Fruit fly (Drosophila melanogaster) whole organism, embryonic: ENCODE measurements around the gene CG8568.

ENCODE experiments used
- Antp ChIP-seq: fragments of 200-800 bp; sonication (Bioruptor generic); optimal IDR thresholded peaks from 3 replicates; lab custom pipeline; 2016; ENCODE audit warnings: missing biosample characterization, missing genetic modification characterization
- Atf-2 ChIP-seq: fragments of 200-800 bp; sonication (Bioruptor generic); optimal IDR thresholded peaks from 2 replicates; lab custom pipeline; 2016; ENCODE audit warnings: missing biosample characterization, missing genetic modification characterization
- C15 ChIP-seq: fragments of 200-800 bp; sonication (Bioruptor generic); IDR thresholded peaks from 3 replicates; pipeline ENCODE4 v1.3.6; 2022; ENCODE audit warnings: missing biosample characterization, missing genetic modification characterization
- CG11504 ChIP-seq: fragments of 200-800 bp; sonication (Bioruptor generic); optimal IDR thresholded peaks from 3 replicates; lab custom pipeline; 2019; ENCODE audit warnings: missing biosample characterization, mild to moderate bottlenecking, missing genetic modification characterization, moderate library complexity
- CG12391 ChIP-seq: fragments of 200-800 bp; sonication (Bioruptor generic); optimal IDR thresholded peaks from 3 replicates; lab custom pipeline; 2018; ENCODE audit warnings: missing biosample characterization, mild to moderate bottlenecking, missing genetic modification characterization, moderate library complexity
- CG12769 ChIP-seq: fragments of 200-800 bp; sonication (Bioruptor generic); optimal IDR thresholded peaks from 2 replicates; lab custom pipeline; 2019; ENCODE audit warnings: missing biosample characterization, mild to moderate bottlenecking, missing genetic modification characterization, moderate library complexity
- CG14050 ChIP-seq: fragments of 200-800 bp; sonication (Bioruptor generic); IDR thresholded peaks from 3 replicates; pipeline ENCODE4 v1.3.6; 2022; ENCODE audit warnings: missing biosample characterization, missing genetic modification characterization
- CG14667 ChIP-seq: fragments of 200-800 bp; sonication (Bioruptor generic); IDR thresholded peaks from 2 replicates; pipeline ENCODE4 v1.3.6; 2022; ENCODE audit warnings: missing biosample characterization, missing genetic modification characterization
- CG18262 ChIP-seq: fragments of 200-800 bp; optimal IDR thresholded peaks from 3 replicates; lab custom pipeline; 2019; ENCODE audit warnings: missing biosample characterization, mild to moderate bottlenecking, missing genetic modification characterization, moderate library complexity
- CG2199 ChIP-seq: fragments of 200-800 bp; sonication (Bioruptor generic); IDR thresholded peaks from 3 replicates; pipeline ENCODE4 v1.3.6; 2022; ENCODE audit warnings: missing biosample characterization, missing genetic modification characterization
- CG30403 ChIP-seq: fragments of 200-800 bp; sonication (Bioruptor generic); optimal IDR thresholded peaks from 3 replicates; lab custom pipeline; 2016; ENCODE audit warnings: missing biosample characterization, missing genetic modification characterization
- CG31365 ChIP-seq: fragments of 200-800 bp; sonication (Bioruptor generic); optimal IDR thresholded peaks from 2 replicates; lab custom pipeline; 2018; ENCODE audit warnings: missing biosample characterization, mild to moderate bottlenecking, missing genetic modification characterization
- CG33557 ChIP-seq: fragments of 200-800 bp; sonication (Bioruptor generic); optimal IDR thresholded peaks from 2 replicates; lab custom pipeline; 2019; ENCODE audit warnings: missing biosample characterization, mild to moderate bottlenecking, missing genetic modification characterization, moderate library complexity
- CG3847 ChIP-seq: fragments of 200-800 bp; sonication (Bioruptor generic); IDR thresholded peaks from 2 replicates; pipeline ENCODE4 v1.3.6; 2022; ENCODE audit warnings: missing biosample characterization, missing genetic modification characterization
- CG3995 ChIP-seq: fragments of 200-800 bp; sonication (Bioruptor generic); optimal IDR thresholded peaks from 3 replicates; lab custom pipeline; 2016; ENCODE audit warnings: missing biosample characterization, missing genetic modification characterization
- CG6654 ChIP-seq: fragments of 200-800 bp; sonication (Bioruptor generic); optimal IDR thresholded peaks from 2 replicates; lab custom pipeline; 2017; ENCODE audit warnings: missing biosample characterization, mild to moderate bottlenecking, missing genetic modification characterization
- CG6854 ChIP-seq: fragments of 200-800 bp; sonication (Bioruptor generic); optimal IDR thresholded peaks from 3 replicates; lab custom pipeline; 2017; ENCODE audit warnings: missing biosample characterization, mild to moderate bottlenecking, missing genetic modification characterization
- CTCF ChIP-seq: fragments of 200-800 bp; sonication (Bioruptor generic); optimal IDR thresholded peaks from 2 replicates; lab custom pipeline; 2017; ENCODE audit warnings: missing biosample characterization, mild to moderate bottlenecking, missing genetic modification characterization, moderate library complexity
- D19B ChIP-seq: fragments of 200-800 bp; sonication (Bioruptor generic); optimal IDR thresholded peaks from 2 replicates; lab custom pipeline; 2017; ENCODE audit warnings: missing biosample characterization, mild to moderate bottlenecking, missing genetic modification characterization
- Dp ChIP-seq: fragments of 200-800 bp; sonication (Bioruptor generic); optimal IDR thresholded peaks from 2 replicates; lab custom pipeline; 2018; ENCODE audit warnings: missing biosample characterization, mild to moderate bottlenecking, missing genetic modification characterization, moderate library complexity
- E2f2 ChIP-seq: fragments of 200-800 bp; sonication (Bioruptor generic); IDR thresholded peaks from 2 replicates; pipeline ENCODE4 v1.3.6; 2022; ENCODE audit warnings: missing biosample characterization, missing genetic modification characterization
- Ets65A ChIP-seq: fragments of 200-800 bp; sonication (Bioruptor generic); peaks from one replicate; lab custom pipeline; 2016; ENCODE audit warnings: missing biosample characterization, missing genetic modification characterization
- Fer1 ChIP-seq: fragments of 200-800 bp; sonication (Bioruptor generic); optimal IDR thresholded peaks from 2 replicates; lab custom pipeline; 2017; ENCODE audit warnings: missing biosample characterization, mild to moderate bottlenecking, missing genetic modification characterization
- Hr51 ChIP-seq, 2 experiments: fragments of 200-800 bp; sonication (Bioruptor generic); optimal IDR thresholded peaks; 2 replicates in 1 of 2; 3 replicates in 1 of 2; lab custom pipeline; 2016 to 2018; ENCODE audit warnings: missing biosample characterization in 2 of 2, missing genetic modification characterization in 2 of 2, mild to moderate bottlenecking in 1 of 2, moderate library complexity in 1 of 2
- Max ChIP-seq: fragments of 200-800 bp; sonication (Bioruptor generic); optimal IDR thresholded peaks from 2 replicates; lab custom pipeline; 2016; ENCODE audit warnings: missing biosample characterization, mild to moderate bottlenecking, missing genetic modification characterization
- NfI ChIP-seq: fragments of 200-800 bp; sonication (Bioruptor generic); optimal IDR thresholded peaks from 3 replicates; lab custom pipeline; 2018; ENCODE audit warnings: missing biosample characterization, mild to moderate bottlenecking, missing genetic modification characterization, moderate library complexity
- Pdp1 ChIP-seq, 2 experiments: fragments of 200-800 bp; sonication (Bioruptor generic); optimal IDR thresholded peaks; 3 replicates each; lab custom pipeline; 2016; ENCODE audit warnings: missing biosample characterization in 2 of 2, missing genetic modification characterization in 2 of 2, mild to moderate bottlenecking in 1 of 2, moderate library complexity in 1 of 2
- Sry-β ChIP-seq: fragments of 200-800 bp; sonication (Bioruptor generic); optimal IDR thresholded peaks from 2 replicates; lab custom pipeline; 2018; ENCODE audit warnings: missing biosample characterization, mild to moderate bottlenecking, missing genetic modification characterization, moderate library complexity
- Usf ChIP-seq: fragments of 200-800 bp; sonication (Bioruptor generic); optimal IDR thresholded peaks from 2 replicates; lab custom pipeline; 2017; ENCODE audit warnings: missing genotype, missing biosample characterization, missing genetic modification characterization
- al ChIP-seq: fragments of 200-800 bp; sonication (Bioruptor generic); IDR thresholded peaks from 2 replicates; pipeline ENCODE4 v1.3.6; 2022; ENCODE audit warnings: missing biosample characterization, missing genetic modification characterization
- ase ChIP-seq: fragments of 200-800 bp; sonication (Bioruptor generic); IDR thresholded peaks from 3 replicates; pipeline ENCODE4 v1.3.6; 2022; ENCODE audit warnings: missing biosample characterization, missing genetic modification characterization
- ash1 ChIP-seq: fragments of 200-800 bp; sonication (Bioruptor generic); optimal IDR thresholded peaks from 2 replicates; lab custom pipeline; 2018; ENCODE audit warnings: missing biosample characterization, mild to moderate bottlenecking, missing genetic modification characterization
- bbx ChIP-seq: fragments of 200-800 bp; sonication (Bioruptor generic); IDR thresholded peaks from 2 replicates; pipeline ENCODE4 v1.3.6; 2022; ENCODE audit warnings: missing biosample characterization, missing genetic modification characterization; ENCODE audit not compliant: partially characterized antibody
- bowl ChIP-seq: fragments of 200-800 bp; sonication (Bioruptor generic); IDR thresholded peaks from 2 replicates; pipeline ENCODE4 v1.3.6; 2022; ENCODE audit warnings: missing biosample characterization, missing genetic modification characterization
- cad ChIP-seq: fragments of >200 bp; optimal IDR thresholded peaks from 2 replicates; lab custom pipeline; 2017; ENCODE audit warnings: missing biosample characterization, missing genetic modification characterization
- danr ChIP-seq: fragments of 200-800 bp; sonication (Bioruptor generic); IDR thresholded peaks from 2 replicates; pipeline ENCODE4 v1.3.6; 2022; ENCODE audit warnings: missing biosample characterization, missing genetic modification characterization
- dmrt99B ChIP-seq: fragments of 200-800 bp; sonication (Bioruptor generic); optimal IDR thresholded peaks from 2 replicates; lab custom pipeline; 2018; ENCODE audit warnings: missing biosample characterization, mild to moderate bottlenecking, missing genetic modification characterization, moderate library complexity
- grau ChIP-seq: fragments of 200-800 bp; optimal IDR thresholded peaks from 3 replicates; lab custom pipeline; 2019; ENCODE audit warnings: missing biosample characterization, mild to moderate bottlenecking, missing genetic modification characterization, moderate library complexity
- hbn ChIP-seq: fragments of 200-800 bp; sonication (Bioruptor generic); IDR thresholded peaks from 2 replicates; pipeline ENCODE4 v1.3.6; 2022; ENCODE audit warnings: missing biosample characterization, missing genetic modification characterization; ENCODE audit not compliant: partially characterized antibody
- knrl ChIP-seq: fragments of 200-800 bp; sonication (Bioruptor generic); IDR thresholded peaks from 3 replicates; pipeline ENCODE4 v1.3.6; 2022; ENCODE audit warnings: missing biosample characterization, missing genetic modification characterization; ENCODE audit not compliant: partially characterized antibody
- lbe ChIP-seq: fragments of 200-800 bp; sonication (Bioruptor generic); optimal IDR thresholded peaks from 2 replicates; lab custom pipeline; 2016; ENCODE audit warnings: missing biosample characterization, mild to moderate bottlenecking, missing genetic modification characterization
- lmd ChIP-seq: fragments of 200-800 bp; sonication (Bioruptor generic); IDR thresholded peaks from 2 replicates; pipeline ENCODE4 v1.3.6; 2022; ENCODE audit warnings: missing biosample characterization, missing genetic modification characterization
- mld ChIP-seq: fragments of 200-800 bp; sonication (Bioruptor generic); IDR thresholded peaks from 3 replicates; pipeline ENCODE4 v1.3.6; 2022; ENCODE audit warnings: missing biosample characterization, missing genetic modification characterization; ENCODE audit not compliant: partially characterized antibody
- pita ChIP-seq: fragments of 200-800 bp; sonication (Bioruptor generic); optimal IDR thresholded peaks from 2 replicates; lab custom pipeline; 2017; ENCODE audit warnings: missing biosample characterization, mild to moderate bottlenecking, missing genetic modification characterization
- sqz ChIP-seq: fragments of 200-800 bp; sonication (Bioruptor generic); optimal IDR thresholded peaks from 3 replicates; lab custom pipeline; 2018; ENCODE audit warnings: missing biosample characterization, mild to moderate bottlenecking, missing genetic modification characterization
- stwl ChIP-seq: fragments of 200-800 bp; sonication (Bioruptor generic); optimal IDR thresholded peaks from 3 replicates; lab custom pipeline; 2018; ENCODE audit warnings: missing biosample characterization, mild to moderate bottlenecking, missing genetic modification characterization, moderate library complexity
- zfh1 ChIP-seq: fragments of 200-800 bp; sonication (Bioruptor generic); IDR thresholded peaks from 3 replicates; pipeline ENCODE4 v1.3.6; 2022; ENCODE audit warnings: missing biosample characterization, missing genetic modification characterization

The CG8568 gene

dm6 chrX:17465523-17465922, 13.2 kb upstream of the CG8568 start (continued):
- TF ChIP-seq danr, result 0 out of 2 replicates have a peak, but pooled peaks have one; percentile 6
- TF ChIP-seq Ets65A (GFP tag; lab: Kevin White, UChicago), result peak; percentile 70
- TF ChIP-seq Sry-β (GFP tag; lab: Kevin White, UChicago), result no peak
- TF ChIP-seq sqz, result no peak
- TF ChIP-seq lbe (GFP tag; lab: Kevin White, UChicago), result no peak
- TF ChIP-seq Fer1 (GFP tag; lab: Kevin White, UChicago), result peak; percentile 61
- TF ChIP-seq C15 (GFP tag; lab: Robert Waterston, UW), result no peak
- peak; percentile 36 for TF ChIP-seq CG12391 (tag; lab: Kevin White, UChicago)
- peak; percentile 46 for TF ChIP-seq grau (tag; lab: Kevin White, UChicago)
- TF ChIP-seq CG3847, result 0 out of 2 replicates have a peak, but pooled peaks have one; percentile 25
- peak; percentile 39 for TF ChIP-seq Antp (GFP tag; lab: Kevin White, UChicago)
- peak; percentile 5 for TF ChIP-seq NfI (GFP tag; lab: Kevin White, UChicago)
- peak; percentile 6 for TF ChIP-seq CG30403 (GFP tag; lab: Kevin White, UChicago)

- TF ChIP-seq bbx (GFP tag; lab: Robert Waterston, UW), result 0 out of 2 replicates have a peak, but pooled peaks have one; percentile 22
- peak; percentile 87 for TF ChIP-seq E2f2 (GFP tag; lab: Robert Waterston, UW)
- TF ChIP-seq cad (GFP tag; lab: Kevin White, UChicago), result peak; percentile 60
- no peak for TF ChIP-seq lmd (GFP tag; lab: Robert Waterston, UW)
- no peak for TF ChIP-seq dmrt99B (tag; lab: Kevin White, UChicago)
- peak; percentile 20; the same call in 1 of the 3 replicates for TF ChIP-seq CG2199 (GFP tag; lab: Robert Waterston, UW)
- TF ChIP-seq CTCF (GFP tag; lab: Kevin White, UChicago), result peak; percentile 43
- TF ChIP-seq Max (GFP tag; lab: Kevin White, UChicago), result no peak
- TF ChIP-seq pita, result peak; percentile 17
- no peak for TF ChIP-seq CG11504 (tag; lab: Kevin White, UChicago)
- peak; percentile 4 for TF ChIP-seq CG6854
- 0 out of 3 replicates have a peak, but pooled peaks have one; percentile 26 for TF ChIP-seq knrl (GFP tag; lab: Robert Waterston, UW)
- no peak for TF ChIP-seq ase (GFP tag; lab: Robert Waterston, UW)
- no peak for TF ChIP-seq ash1 (GFP tag; lab: Kevin White, UChicago)
- peak; percentile 73 for TF ChIP-seq Dp (GFP tag; lab: Kevin White, UChicago)
- no peak for TF ChIP-seq CG18262 (tag; lab: Kevin White, UChicago)
- no peak for TF ChIP-seq CG12769
- TF ChIP-seq Pdp1 (GFP tag; optimal IDR thresholded peaks at IDR 0.05; lab: Kevin White, UChicago), result peak in 1 of 2 experiments; percentile 27
- TF ChIP-seq mld, result no peak
- no peak for TF ChIP-seq Atf-2 (GFP tag; lab: Kevin White, UChicago)
- peak; percentile 99 for TF ChIP-seq CG6654 (GFP tag; lab: Kevin White, UChicago)
- TF ChIP-seq stwl (tag; lab: Kevin White, UChicago), result peak; percentile 58
- no peak for TF ChIP-seq D19B (GFP tag; lab: Kevin White, UChicago)
Measured at dm6 chrX:17455829-17456460, 3.6 kb upstream of the CG8568 start.

- TF ChIP-seq hbn (GFP tag; lab: Robert Waterston, UW) (no peak), CG33557 (GFP tag; lab: Kevin White, UChicago) (no peak), CG6854 (no peak), zfh1 (GFP tag; lab: Robert Waterston, UW) (no peak), CG14667 (no peak), al (GFP tag; lab: Robert Waterston, UW) (no peak), Usf (GFP tag; lab: Kevin White, UChicago) (no peak), CG14050 (GFP tag; lab: Robert Waterston, UW) (no peak), Hr51 (GFP tag; optimal IDR thresholded peaks at IDR 0.05; lab: Kevin White, UChicago) (no peak), CG3995 (GFP tag; lab: Kevin White, UChicago) (no peak), bowl (GFP tag; lab: Robert Waterston, UW) (no peak), CG31365 (tag; lab: Kevin White, UChicago) (no peak)
Measured at dm6 chrX:17448674-17449073, 3.7 kb downstream of the CG8568 start, which contains the start of gene p-cup. p-cup (minus strand) TSS chrX:17448774.
